Worm (Caenorhabditis elegans) whole organism, L4 larva: ENCODE measurements around the gene sms-1.

Source experiments
- F10B5.3 ChIP-seq: sonication (generic microtip); optimal IDR thresholded peaks from 2 replicates; lab custom pipeline; 2016; ENCODE audit warnings: mild to moderate bottlenecking, missing genetic modification characterization, missing compliant biosample characterization
- F44E2.7 ChIP-seq: fragments of 200-800 bp; sonication (Bioruptor generic); IDR thresholded peaks from 2 replicates; pipeline ENCODE4 v2.1.2; 2022; ENCODE audit warnings: missing genetic modification characterization, missing compliant biosample characterization
- T26A8.4 ChIP-seq: fragments of 200-800 bp; sonication (Bioruptor generic); IDR thresholded peaks from 2 replicates; pipeline ENCODE4 v1.3.6; 2022; ENCODE audit warnings: missing genetic modification characterization, missing compliant biosample characterization
- Y105C5A.15 ChIP-seq: fragments of 200-800 bp; sonication (Bioruptor generic); IDR thresholded peaks from 2 replicates; pipeline ENCODE4 v1.3.6; 2022; ENCODE audit warnings: missing genetic modification characterization, missing compliant biosample characterization
- aha-1 ChIP-seq: fragments of 150-350 bp; peaks from one replicate; lab custom pipeline; 2014; ENCODE audit warnings: missing biosample characterization, missing genetic modification characterization
- aly-2 ChIP-seq: sonication (generic microtip); optimal IDR thresholded peaks from 2 replicates; lab custom pipeline; 2018; ENCODE audit warnings: missing biosample characterization, missing genetic modification characterization
- ceh-28 ChIP-seq: fragments of 150-350 bp; optimal IDR thresholded peaks from 2 replicates; lab custom pipeline; 2014; ENCODE audit warnings: missing biosample characterization, missing genetic modification reagents, missing genetic modification characterization
- ceh-62 ChIP-seq: sonication (generic microtip); optimal IDR thresholded peaks from 2 replicates; lab custom pipeline; 2017; ENCODE audit warnings: missing biosample characterization, missing genetic modification characterization
- ces-1 ChIP-seq: fragments of 150-350 bp; sonication (generic microtip); optimal IDR thresholded peaks from 4 replicates; lab custom pipeline; 2014; ENCODE audit warnings: missing biosample characterization, missing genetic modification reagents, missing genetic modification characterization
- ctbp-1 ChIP-seq: fragments of 200-800 bp; sonication (Bioruptor generic); IDR thresholded peaks from 2 replicates; pipeline ENCODE4 v1.3.6; 2022; ENCODE audit warnings: missing genetic modification reagents, missing genetic modification characterization, missing compliant biosample characterization
- daf-19 ChIP-seq: fragments of 200-800 bp; sonication (Bioruptor generic); conservative IDR thresholded peaks from 2 replicates; pipeline ENCODE4 v1.3.6; 2022; ENCODE audit warnings: missing genetic modification characterization, missing compliant biosample characterization
- daf-8 ChIP-seq: fragments of 200-800 bp; sonication (Bioruptor generic); IDR thresholded peaks from 2 replicates; pipeline ENCODE4 v1.3.6; 2022; ENCODE audit warnings: missing genetic modification characterization, missing compliant biosample characterization
- dmd-6 ChIP-seq: fragments of 200-800 bp; sonication (Bioruptor generic); IDR thresholded peaks from 2 replicates; pipeline ENCODE4 v1.3.6; 2022; ENCODE audit warnings: missing genetic modification reagents, missing genetic modification characterization, missing compliant biosample characterization
- dmd-8 ChIP-seq: fragments of 200-800 bp; sonication (Bioruptor generic); IDR thresholded peaks from 2 replicates; pipeline ENCODE4 v1.3.6; 2022; ENCODE audit warnings: missing genetic modification characterization, missing compliant biosample characterization
- dmd-9 ChIP-seq: fragments of 200-800 bp; sonication (Bioruptor generic); IDR thresholded peaks from 2 replicates; pipeline ENCODE4 v1.3.6; 2022; ENCODE audit warnings: missing genetic modification reagents, missing genetic modification characterization, missing compliant biosample characterization
- fkh-10 ChIP-seq: fragments of 150-350 bp; optimal IDR thresholded peaks from 2 replicates; lab custom pipeline; 2014; ENCODE audit warnings: missing biosample characterization, missing genetic modification reagents, missing genetic modification characterization
- hlh-11 ChIP-seq: fragments of 200-800 bp; sonication (Bioruptor generic); optimal IDR thresholded peaks from 2 replicates; lab custom pipeline; 2018; ENCODE audit warnings: mild to moderate bottlenecking, missing genetic modification characterization, missing compliant biosample characterization
- lin-13 ChIP-seq: fragments of 150-350 bp; optimal IDR thresholded peaks from 2 replicates; lab custom pipeline; 2014; ENCODE audit warnings: missing biosample characterization, missing genetic modification reagents, missing genetic modification characterization
- lin-29 ChIP-seq: fragments of 200-800 bp; sonication (Bioruptor generic); IDR thresholded peaks from 2 replicates; pipeline ENCODE4 v1.3.6; 2022; ENCODE audit warnings: missing genetic modification reagents, missing genetic modification characterization, missing compliant biosample characterization
- lin-38 ChIP-seq: fragments of 200-800 bp; sonication (Bioruptor generic); IDR thresholded peaks from 2 replicates; pipeline ENCODE4 v1.3.6; 2022; ENCODE audit warnings: missing genetic modification reagents, missing genetic modification characterization, missing compliant biosample characterization
- madf-5 ChIP-seq, 2 experiments: fragments of 200-800 bp; sonication (Bioruptor generic); IDR thresholded peaks; 2 replicates each; pipeline ENCODE4 v1.3.6; 2022; ENCODE audit warnings: missing compliant biosample characterization in 2 of 2, missing genetic modification characterization in 2 of 2
- madf-9 ChIP-seq: fragments of 200-800 bp; sonication (Bioruptor generic); conservative IDR thresholded peaks from 2 replicates; pipeline ENCODE4 v1.3.6; 2022; ENCODE audit warnings: missing genetic modification reagents, missing genetic modification characterization, missing compliant biosample characterization
- mdt-29 ChIP-seq: fragments of 200-800 bp; sonication (Bioruptor generic); IDR thresholded peaks from 2 replicates; pipeline ENCODE4 v1.3.6; 2022; ENCODE audit warnings: missing genetic modification reagents, missing genetic modification characterization, missing compliant biosample characterization
- mep-1 ChIP-seq: fragments of 150-350 bp; sonication (generic microtip); optimal IDR thresholded peaks from 3 replicates; lab custom pipeline; 2014; ENCODE audit warnings: missing biosample characterization, missing genetic modification characterization
- mxl-3 ChIP-seq: fragments of 200-800 bp; sonication (Bioruptor generic); optimal IDR thresholded peaks from 2 replicates; lab custom pipeline; 2018; ENCODE audit warnings: mild to moderate bottlenecking, missing genetic modification characterization, missing compliant biosample characterization
- nhr-10 ChIP-seq: fragments of 150-350 bp; optimal IDR thresholded peaks from 2 replicates; lab custom pipeline; 2014; ENCODE audit warnings: missing biosample characterization, missing genetic modification characterization
- nhr-111 ChIP-seq: fragments of 200-800 bp; sonication (Bioruptor generic); optimal IDR thresholded peaks from 2 replicates; lab custom pipeline; 2018; ENCODE audit warnings: mild to moderate bottlenecking, missing genetic modification characterization, missing compliant biosample characterization
- nhr-25 ChIP-seq: sonication (generic microtip); optimal IDR thresholded peaks from 2 replicates; lab custom pipeline; 2017; ENCODE audit warnings: missing genetic modification characterization, mild to moderate bottlenecking, missing compliant biosample characterization, antibody characterized with exemption, moderate library complexity, borderline replicate concordance; ENCODE audit not compliant: insufficient read depth
- nhr-28 ChIP-seq: fragments of 150-350 bp; optimal IDR thresholded peaks from 2 replicates; lab custom pipeline; 2014; ENCODE audit warnings: missing biosample characterization, missing genetic modification characterization
- pha-4 ChIP-seq, 2 experiments: fragments of 150-350 bp in 1 of 2; fragments of 200-800 bp in 1 of 2; sonication (Bioruptor generic) in 1 of 2; IDR thresholded peaks in 1 of 2; optimal IDR thresholded peaks in 1 of 2; 2 replicates each; pipeline versions ENCODE4 v1.3.6 to Lab custom; 2014 to 2022; ENCODE audit warnings: missing genetic modification characterization in 2 of 2, missing genetic modification reagents in 2 of 2, missing biosample characterization in 1 of 2, missing compliant biosample characterization in 1 of 2
- set-16 ChIP-seq: fragments of 200-800 bp; sonication (Bioruptor generic); IDR thresholded peaks from 2 replicates; pipeline ENCODE4 v1.3.6; 2022; ENCODE audit warnings: missing genetic modification reagents, missing genetic modification characterization, missing compliant biosample characterization
- snpc-1.2 ChIP-seq: fragments of 200-800 bp; sonication (Bioruptor generic); IDR thresholded peaks from 2 replicates; pipeline ENCODE4 v1.3.6; 2022; ENCODE audit warnings: missing genetic modification reagents, missing genetic modification characterization, missing compliant biosample characterization
- spr-3 ChIP-seq: fragments of 200-800 bp; sonication (Bioruptor generic); optimal IDR thresholded peaks from 2 replicates; lab custom pipeline; 2018; ENCODE audit warnings: mild to moderate bottlenecking, missing genetic modification characterization, missing compliant biosample characterization
- unc-62 ChIP-seq, 3 experiments: fragments of 150-350 bp in 1 of 3; sonication (generic microtip); optimal IDR thresholded peaks in 2 of 3; peaks in 1 of 3; 1 replicate in 1 of 3; 2 replicates in 2 of 3; lab custom pipeline; 2014 to 2017; ENCODE audit warnings: missing biosample characterization in 3 of 3, missing genetic modification characterization in 3 of 3, missing genetic modification reagents in 3 of 3, missing genotype in 1 of 3
- vab-7 ChIP-seq: fragments of 200-800 bp; sonication (Bioruptor generic); IDR thresholded peaks from 2 replicates; pipeline ENCODE4 v1.3.6; 2022; ENCODE audit warnings: missing genetic modification reagents, missing genetic modification characterization, missing compliant biosample characterization
- zfp-2 ChIP-seq: sonication (generic microtip); optimal IDR thresholded peaks from 2 replicates; lab custom pipeline; 2016; ENCODE audit warnings: mild to moderate bottlenecking, missing genetic modification characterization, missing compliant biosample characterization
- zip-11 ChIP-seq: fragments of 200-800 bp; sonication (Bioruptor generic); IDR thresholded peaks from 2 replicates; pipeline ENCODE4 v1.3.6; 2022; ENCODE audit warnings: missing genetic modification characterization, missing compliant biosample characterization
- ztf-7 ChIP-seq: fragments of 150-350 bp; optimal IDR thresholded peaks from 2 replicates; lab custom pipeline; 2014; ENCODE audit warnings: missing biosample characterization, missing genetic modification characterization

sms-1 gene

ce11 chrIV:11494924-11495323 is 3.0 kb downstream of the sms-1 start (continued):
- TF ChIP-seq ceh-62 (no peak), daf-8 (GFP tag; lab: Robert Waterston, UW) (no peak), ztf-7 (tag; lab: Kevin White, UChicago) (no peak), F10B5.3 (tag; lab: Kevin White, UChicago) (no peak), T26A8.4 (GFP tag; lab: Robert Waterston, UW) (no peak), Y105C5A.15 (GFP tag; lab: Robert Waterston, UW) (no peak), lin-38 (GFP tag; lab: Robert Waterston, UW) (no peak), unc-62 (GFP tag; optimal IDR thresholded peaks at IDR 0.05 in 1 of 2; lab: Kevin White, UChicago) (peak in 1 of 2 experiments; percentile 68), unc-62 (tag; optimal IDR thresholded peaks at IDR 0.05; lab: Kevin White, UChicago) (no peak), ces-1 (GFP tag; lab: Kevin White, UChicago) (peak; percentile 22), mdt-29 (GFP tag; lab: Robert Waterston, UW) (no peak), dmd-6 (GFP tag; lab: Robert Waterston, UW) (no peak), madf-9 (GFP tag; lab: Robert Waterston, UW) (no peak), zip-11 (GFP tag; lab: Robert Waterston, UW) (no peak), pha-4 (GFP tag; IDR thresholded peaks at IDR 0.05; lab: Robert Waterston, UW) (no peak), pha-4 (tag; optimal IDR thresholded peaks at IDR 0.05; lab: Kevin White, UChicago) (no peak), madf-5 (GFP tag; IDR thresholded peaks at IDR 0.05; lab: Robert Waterston, UW) (no peak), hlh-11 (tag; lab: Kevin White, UChicago) (no peak), zfp-2 (tag; lab: Kevin White, UChicago) (no peak), ceh-28 (tag; lab: Kevin White, UChicago) (peak; percentile 20), lin-29 (GFP tag; lab: Robert Waterston, UW) (no peak), lin-13 (no peak), aha-1 (tag; lab: Kevin White, UChicago) (no peak), vab-7 (GFP tag; lab: Robert Waterston, UW) (no peak), aly-2 (tag; lab: Kevin White, UChicago) (no peak), fkh-10 (GFP tag; lab: Kevin White, UChicago) (no peak), snpc-1.2 (GFP tag; lab: Robert Waterston, UW) (no peak), spr-3 (no peak), dmd-8 (no peak), dmd-9 (GFP tag; lab: Robert Waterston, UW) (no peak), nhr-25 (tag; lab: Kevin White, UChicago) (no peak), nhr-28 (tag; lab: Kevin White, UChicago) (no peak), mep-1 (tag; lab: Kevin White, UChicago) (peak; percentile 40), nhr-10 (no peak), daf-19 (GFP tag; lab: Robert Waterston, UW) (no peak), F44E2.7 (GFP tag; lab: Robert Waterston, UW) (no peak)

ce11 chrIV:11493899-11494298 is 4.1 kb downstream of the sms-1 start:
- TF ChIP-seq unc-62 (GFP tag; optimal IDR thresholded peaks at IDR 0.05 in 1 of 2; lab: Kevin White, UChicago) (peak in 1 of 2 experiments; percentile 37), unc-62 (tag; optimal IDR thresholded peaks at IDR 0.05; lab: Kevin White, UChicago) (no peak), Y105C5A.15 (GFP tag; lab: Robert Waterston, UW) (no peak), mxl-3 (GFP tag; lab: Kevin White, UChicago) (peak; percentile 0), set-16 (no peak), ctbp-1 (GFP tag; lab: Robert Waterston, UW) (no peak), nhr-28 (tag; lab: Kevin White, UChicago) (peak; percentile 15), nhr-111 (GFP tag; lab: Kevin White, UChicago) (no peak)
